Fruit fly (Drosophila melanogaster): Measurements from ENCODE around the gene Myo28B1.

dm6 chr2L:7618563-7618962 is 47.3 kb upstream of the Myo28B1 start:
- TF ChIP-seq D1 (tag; optimal IDR thresholded peaks at IDR 0.05) (no peak), fd96Ca (GFP tag; IDR thresholded peaks at IDR 0.05) (no peak), Snoo (tag; optimal IDR thresholded peaks at IDR 0.05) (no peak), CG8159 (tag; optimal IDR thresholded peaks at IDR 0.05) (no peak), CG4496 (GFP tag; IDR thresholded peaks at IDR 0.05) (no peak), gl (tag; optimal IDR thresholded peaks at IDR 0.05) (no peak), CG15710 (tag; optimal IDR thresholded peaks at IDR 0.05) (no peak), Pif1A (GFP tag; optimal IDR thresholded peaks at IDR 0.05) (no peak), CG32121 (GFP tag; IDR thresholded peaks at IDR 0.05) (no peak)
